Worm (Caenorhabditis elegans): Measurements from ENCODE around the gene F48E8.4.

ce11 chrIII:5407060-5407459, 46.3 kb upstream of the F48E8.4 start:
- no peak for TF ChIP-seq ceh-27 (GFP tag; optimal IDR thresholded peaks at IDR 0.05)
- TF ChIP-seq unc-130 (GFP tag; optimal IDR thresholded peaks at IDR 0.05) = no peak
- no peak for TF ChIP-seq cebp-1 (GFP tag; IDR thresholded peaks at IDR 0.05)
- no peak for TF ChIP-seq cebp-1 (tag; optimal IDR thresholded peaks at IDR 0.05)
- no peak for TF ChIP-seq lag-1 (GFP tag; IDR thresholded peaks at IDR 0.05)
- TF ChIP-seq let-526 (GFP tag; IDR thresholded peaks at IDR 0.05) = no peak
- no peak for TF ChIP-seq F55B11.4 (tag; optimal IDR thresholded peaks at IDR 0.05; ENCODE audit: borderline replicate concordance, insufficient read depth)
- no peak for TF ChIP-seq ama-1 (optimal IDR thresholded peaks at IDR 0.05)
- no peak for TF ChIP-seq ama-1 (GFP tag; optimal IDR thresholded peaks at IDR 0.05)
